Worm (Caenorhabditis elegans) whole organism, young adult: Measurements from ENCODE around the gene Y105C5B.15.
A peak's percentile ranks its signal among the peaks of the same experiment; 100 is the strongest.

Source experiments
- B0035.1 ChIP-seq: sonication (generic microtip); optimal IDR thresholded peaks from 2 replicates; lab custom pipeline; 2016; ENCODE audit warnings: missing genetic modification characterization, mild to moderate bottlenecking, missing compliant biosample characterization, missing genotype, missing genetic modification reagents
- B0336.3 ChIP-seq: fragments of 200-800 bp; sonication (Bioruptor generic); IDR thresholded peaks from 2 replicates; pipeline ENCODE4 v1.3.6; 2022; ENCODE audit warnings: missing genetic modification characterization, missing compliant biosample characterization
- C17E4.6 ChIP-seq: fragments of 200-800 bp; sonication (Bioruptor generic); IDR thresholded peaks from 2 replicates; pipeline ENCODE4 v1.3.6; 2022; ENCODE audit warnings: missing genetic modification reagents, missing genetic modification characterization, missing compliant biosample characterization
- F52B5.7 ChIP-seq: sonication (generic microtip); optimal IDR thresholded peaks from 2 replicates; lab custom pipeline; 2016; ENCODE audit warnings: mild to moderate bottlenecking, missing genetic modification characterization, missing compliant biosample characterization
- K11D2.4 ChIP-seq: fragments of 200-800 bp; sonication (Bioruptor generic); IDR thresholded peaks from 2 replicates; pipeline ENCODE4 v1.3.6; 2022; ENCODE audit warnings: missing genetic modification reagents, missing genetic modification characterization, missing compliant biosample characterization
- K12H6.12 ChIP-seq: fragments of 200-800 bp; sonication (Bioruptor generic); optimal IDR thresholded peaks from 2 replicates; lab custom pipeline; 2018; ENCODE audit warnings: mild to moderate bottlenecking, missing genetic modification characterization, missing compliant biosample characterization
- T07F8.4 ChIP-seq: sonication (generic microtip); optimal IDR thresholded peaks from 2 replicates; lab custom pipeline; 2016; ENCODE audit warnings: mild to moderate bottlenecking, missing genetic modification characterization, moderate library complexity, missing compliant biosample characterization
- T26A5.8 ChIP-seq: sonication (generic microtip); optimal IDR thresholded peaks from 2 replicates; lab custom pipeline; 2016; ENCODE audit warnings: missing genetic modification characterization, missing compliant biosample characterization
- Y56A3A.18 ChIP-seq: fragments of 200-800 bp; sonication (Bioruptor generic); IDR thresholded peaks from 2 replicates; pipeline ENCODE4 v1.3.6; 2022; ENCODE audit warnings: missing genetic modification reagents, missing genetic modification characterization, missing compliant biosample characterization
- aptf-3 ChIP-seq: fragments of 200-800 bp; sonication (Bioruptor generic); IDR thresholded peaks from 2 replicates; pipeline ENCODE4 v1.3.6; 2022; ENCODE audit warnings: missing genetic modification characterization, missing compliant biosample characterization
- attf-6 ChIP-seq: fragments of 200-800 bp; sonication (Bioruptor generic); IDR thresholded peaks from 2 replicates; pipeline ENCODE4 v1.3.6; 2022; ENCODE audit warnings: missing genetic modification reagents, missing genetic modification characterization, missing compliant biosample characterization
- bed-2 ChIP-seq: fragments of 200-800 bp; sonication (Bioruptor generic); IDR thresholded peaks from 2 replicates; pipeline ENCODE4 v1.3.6; 2022; ENCODE audit warnings: missing genetic modification reagents, missing genetic modification characterization, missing compliant biosample characterization
- cebp-2 ChIP-seq: fragments of 200-800 bp; sonication (Bioruptor generic); IDR thresholded peaks from 2 replicates; pipeline ENCODE4 v1.3.6; 2022; ENCODE audit warnings: missing genetic modification characterization, missing compliant biosample characterization
- ceh-27 ChIP-seq: fragments of 200-800 bp; sonication (Bioruptor generic); optimal IDR thresholded peaks from 2 replicates; lab custom pipeline; 2018; ENCODE audit warnings: mild to moderate bottlenecking, missing genetic modification characterization, moderate library complexity, missing compliant biosample characterization
- ceh-91 ChIP-seq: fragments of 200-800 bp; sonication (Bioruptor generic); IDR thresholded peaks from 2 replicates; pipeline ENCODE4 v1.3.6; 2022; ENCODE audit warnings: missing genetic modification reagents, missing genetic modification characterization, missing compliant biosample characterization
- die-1 ChIP-seq: sonication (generic microtip); optimal IDR thresholded peaks from 2 replicates; lab custom pipeline; 2016; ENCODE audit warnings: missing genotype, mild to moderate bottlenecking, missing genetic modification characterization, missing compliant biosample characterization
- dox-1 ChIP-seq: fragments of 200-800 bp; sonication (Bioruptor generic); IDR thresholded peaks from 2 replicates; pipeline ENCODE4 v1.3.6; 2022; ENCODE audit warnings: missing genetic modification reagents, missing genetic modification characterization, missing compliant biosample characterization
- gei-17 ChIP-seq: fragments of 200-800 bp; sonication (Bioruptor generic); optimal IDR thresholded peaks from 2 replicates; lab custom pipeline; 2018; ENCODE audit warnings: mild to moderate bottlenecking, missing genetic modification characterization, missing compliant biosample characterization
- hlh-12 ChIP-seq: sonication (generic microtip); optimal IDR thresholded peaks from 2 replicates; lab custom pipeline; 2016; ENCODE audit warnings: missing genetic modification characterization, missing compliant biosample characterization
- hmg-1.2 ChIP-seq: fragments of 200-800 bp; sonication (Bioruptor generic); IDR thresholded peaks from 2 replicates; pipeline ENCODE4 v1.3.6; 2022; ENCODE audit warnings: missing genetic modification reagents, missing genetic modification characterization, missing compliant biosample characterization
- hrde-1 ChIP-seq: sonication (generic microtip); optimal IDR thresholded peaks from 2 replicates; lab custom pipeline; 2016; ENCODE audit warnings: missing genetic modification characterization, mild to moderate bottlenecking, missing compliant biosample characterization, moderate library complexity, missing genotype, missing genetic modification reagents, borderline replicate concordance
- lin-26 ChIP-seq: fragments of 200-800 bp; sonication (Bioruptor generic); IDR thresholded peaks from 2 replicates; pipeline ENCODE4 v1.3.6; 2022; ENCODE audit warnings: missing genetic modification reagents, missing genetic modification characterization, missing compliant biosample characterization
- lir-1 ChIP-seq: fragments of 200-800 bp; sonication (Bioruptor generic); conservative IDR thresholded peaks from 2 replicates; pipeline ENCODE4 v1.3.6; 2022; ENCODE audit warnings: missing genetic modification reagents, missing genetic modification characterization, missing compliant biosample characterization
- lsl-1 ChIP-seq: fragments of 200-800 bp; sonication (Bioruptor generic); optimal IDR thresholded peaks from 2 replicates; lab custom pipeline; 2018; ENCODE audit warnings: mild to moderate bottlenecking, missing genetic modification characterization, moderate library complexity, missing compliant biosample characterization
- lsy-27 ChIP-seq: sonication (generic microtip); optimal IDR thresholded peaks from 2 replicates; lab custom pipeline; 2017; ENCODE audit warnings: missing genetic modification characterization, mild to moderate bottlenecking, missing compliant biosample characterization, antibody characterized with exemption, missing genotype, borderline replicate concordance; ENCODE audit not compliant: insufficient read depth
- madf-6 ChIP-seq: fragments of 200-800 bp; sonication (Bioruptor generic); IDR thresholded peaks from 2 replicates; pipeline ENCODE4 v1.3.6; 2022; ENCODE audit warnings: missing genetic modification reagents, missing genetic modification characterization, missing compliant biosample characterization
- madf-8 ChIP-seq: fragments of 200-800 bp; sonication (Bioruptor generic); conservative IDR thresholded peaks from 2 replicates; pipeline ENCODE4 v1.3.6; 2022; ENCODE audit warnings: missing genetic modification reagents, missing genetic modification characterization, missing compliant biosample characterization
- nfya-1 ChIP-seq: sonication (generic microtip); optimal IDR thresholded peaks from 2 replicates; lab custom pipeline; 2017; ENCODE audit warnings: antibody characterized with exemption, missing compliant biosample characterization, missing genetic modification characterization, borderline replicate concordance; ENCODE audit not compliant: insufficient read depth
- nhr-179 ChIP-seq: sonication (generic microtip); optimal IDR thresholded peaks from 2 replicates; lab custom pipeline; 2016; ENCODE audit warnings: mild to moderate bottlenecking, missing genetic modification characterization, missing compliant biosample characterization
- nhr-27 ChIP-seq: fragments of 200-800 bp; sonication (Bioruptor generic); optimal IDR thresholded peaks from 2 replicates; lab custom pipeline; 2018; ENCODE audit warnings: mild to moderate bottlenecking, missing genetic modification characterization, moderate library complexity, missing compliant biosample characterization
- pbrm-1 ChIP-seq: fragments of 200-800 bp; sonication (Bioruptor generic); IDR thresholded peaks from 2 replicates; pipeline ENCODE4 v1.3.6; 2022; ENCODE audit warnings: missing genetic modification reagents, missing genetic modification characterization, missing compliant biosample characterization
- pha-4 ChIP-seq: fragments of 150-350 bp; sonication (generic microtip); optimal IDR thresholded peaks from 2 replicates; lab custom pipeline; 2014; ENCODE audit warnings: missing biosample characterization, missing genetic modification reagents, missing genetic modification characterization
- rcor-1 ChIP-seq: fragments of 200-800 bp; sonication (Bioruptor generic); IDR thresholded peaks from 2 replicates; pipeline ENCODE4 v1.3.6; 2022; ENCODE audit warnings: missing genetic modification reagents, missing genetic modification characterization, missing compliant biosample characterization
- repo-1 ChIP-seq: sonication (generic microtip); optimal IDR thresholded peaks from 2 replicates; lab custom pipeline; 2017; ENCODE audit warnings: mild to moderate bottlenecking, missing genetic modification characterization, missing compliant biosample characterization
- rpc-1 ChIP-seq, 2 experiments: fragments of 150-350 bp in 1 of 2; sonication (generic microtip) in 1 of 2; optimal IDR thresholded peaks; 2 replicates each; lab custom pipeline; 2014 to 2018; ENCODE audit warnings: missing biosample characterization in 1 of 2, missing genetic modification characterization in 1 of 2, missing genetic modification reagents in 1 of 2, missing genotype in 1 of 2
- snpc-1.1 ChIP-seq: sonication (generic microtip); optimal IDR thresholded peaks from 2 replicates; lab custom pipeline; 2017; ENCODE audit warnings: missing genetic modification characterization, mild to moderate bottlenecking, missing compliant biosample characterization, antibody characterized with exemption, moderate library complexity, missing genotype, missing genetic modification reagents; ENCODE audit not compliant: insufficient read depth
- snpc-1.3 ChIP-seq: sonication (generic microtip); optimal IDR thresholded peaks from 2 replicates; lab custom pipeline; 2017; ENCODE audit warnings: missing genetic modification characterization, mild to moderate bottlenecking, missing compliant biosample characterization, antibody characterized with exemption, moderate library complexity, missing genotype, missing genetic modification reagents; ENCODE audit not compliant: insufficient read depth
- snpc-3.4 ChIP-seq: sonication (generic microtip); optimal IDR thresholded peaks from 2 replicates; lab custom pipeline; 2017; ENCODE audit warnings: missing genetic modification characterization, mild to moderate bottlenecking, missing compliant biosample characterization, antibody characterized with exemption, moderate library complexity, missing genotype, missing genetic modification reagents
- snpc-4 ChIP-seq, 5 experiments: fragments of 150-350 bp in 1 of 5; sonication (generic microtip) in 4 of 5; optimal IDR thresholded peaks; 2 replicates each; lab custom pipeline; 2014 to 2018; ENCODE audit warnings: missing genetic modification characterization in 5 of 5, missing biosample characterization in 3 of 5, antibody characterized with exemption in 2 of 5, mild to moderate bottlenecking in 2 of 5, missing compliant biosample characterization in 2 of 5, missing genotype in 2 of 5, moderate library complexity in 2 of 5, missing genetic modification reagents in 1 of 5
- tlf-1 ChIP-seq: fragments of 200-800 bp; sonication (Bioruptor generic); optimal IDR thresholded peaks from 2 replicates; lab custom pipeline; 2018; ENCODE audit warnings: mild to moderate bottlenecking, missing genetic modification characterization, missing compliant biosample characterization
- xnd-1 ChIP-seq: sonication (generic microtip); optimal IDR thresholded peaks from 2 replicates; lab custom pipeline; 2016; ENCODE audit warnings: missing genotype, missing genetic modification reagents, missing genetic modification characterization, missing compliant biosample characterization
- zfh-2 ChIP-seq: fragments of 200-800 bp; sonication (Bioruptor generic); conservative IDR thresholded peaks from 2 replicates; pipeline ENCODE4 v1.3.6; 2022; ENCODE audit warnings: missing genetic modification reagents, missing genetic modification characterization, missing compliant biosample characterization
- ztf-25 ChIP-seq: fragments of 200-800 bp; sonication (Bioruptor generic); IDR thresholded peaks from 2 replicates; pipeline ENCODE4 v1.3.6; 2022; ENCODE audit warnings: missing genetic modification reagents, missing genetic modification characterization, missing compliant biosample characterization
- ztf-26 ChIP-seq: sonication (generic microtip); optimal IDR thresholded peaks from 2 replicates; lab custom pipeline; 2017; ENCODE audit warnings: missing genetic modification characterization, missing compliant biosample characterization

Y105C5B.15 gene

DNA sequence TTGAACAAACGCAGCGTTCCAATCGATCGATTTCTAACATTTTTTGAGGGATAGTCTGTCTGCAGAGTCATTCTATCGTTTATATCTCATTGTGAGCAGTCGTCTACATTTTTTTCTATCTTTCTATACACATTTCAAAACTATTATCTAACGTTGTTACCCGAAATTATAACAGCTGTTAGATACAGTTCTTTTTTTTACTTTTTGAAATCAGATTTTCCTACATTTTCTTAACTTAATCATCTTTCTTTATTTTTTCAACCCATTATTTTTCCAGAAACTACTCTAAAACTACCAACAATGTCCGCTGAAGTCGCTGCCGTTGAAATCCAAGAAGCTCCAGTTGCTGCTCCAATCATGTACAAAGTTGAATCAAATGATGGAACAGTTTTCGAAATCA lies 5.2 kb upstream of the Y105C5B.15 start, which contains the start of gene skr-10:
TSS of gene skr-10 (plus strand) at position 301 of the 400 bp plus-strand sequence.
- no peak for TF ChIP-seq K12H6.12 (tag; lab: Kevin White, UChicago)
- TF ChIP-seq lin-26 (GFP tag; lab: Robert Waterston, UW) = no peak
- no peak for TF ChIP-seq B0035.1
- no peak for TF ChIP-seq snpc-3.4 (tag; lab: Kevin White, UChicago)
- TF ChIP-seq ceh-91 = no peak
- TF ChIP-seq snpc-1.1 (tag; lab: Kevin White, UChicago) = no peak
- TF ChIP-seq xnd-1 = no peak
- TF ChIP-seq F52B5.7 (tag; lab: Kevin White, UChicago) = no peak
- no peak for TF ChIP-seq B0336.3 (GFP tag; lab: Robert Waterston, UW)
- TF ChIP-seq dox-1 = no peak
- TF ChIP-seq Y56A3A.18 (GFP tag; lab: Robert Waterston, UW) = no peak
- no peak for TF ChIP-seq die-1 (tag; lab: Kevin White, UChicago)
- no peak for TF ChIP-seq ztf-25
- no peak for TF ChIP-seq gei-17
- TF ChIP-seq ztf-26 (tag; lab: Kevin White, UChicago) = no peak
- TF ChIP-seq ceh-27 = no peak
- no peak for TF ChIP-seq nhr-179 (tag; lab: Kevin White, UChicago)
- no peak for TF ChIP-seq T26A5.8 (tag; lab: Kevin White, UChicago)
- TF ChIP-seq lsy-27 (tag; lab: Kevin White, UChicago) = no peak

DNA sequence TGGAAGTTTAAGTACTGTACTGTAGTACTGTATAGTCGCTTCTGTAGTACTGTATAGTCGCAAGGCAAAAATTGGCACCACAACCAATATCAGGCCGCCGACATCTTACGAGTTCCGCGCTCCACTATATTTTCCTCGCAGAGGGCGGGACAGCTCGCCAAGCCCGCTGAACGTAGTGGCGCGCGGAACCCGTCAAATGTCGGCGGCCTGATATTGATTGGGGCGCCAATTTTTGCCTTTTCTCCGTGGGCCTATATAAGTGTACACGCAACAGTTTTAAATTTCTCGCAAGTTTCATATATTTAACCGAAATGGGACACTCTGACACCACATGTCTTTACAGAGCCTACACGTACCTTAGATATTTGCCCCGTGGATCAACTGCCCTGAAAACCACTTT lies 1.7 kb upstream of the Y105C5B.15 start:
- TF ChIP-seq attf-6 (GFP tag; lab: Robert Waterston, UW) = peak; percentile 91
- TF ChIP-seq rcor-1 (GFP tag; lab: Robert Waterston, UW) = peak; percentile 45; the same call in 1 of the 2 replicates
- peak; percentile 21; the same call in 1 of the 2 replicates for TF ChIP-seq madf-6
- no peak for TF ChIP-seq rpc-1 (optimal IDR thresholded peaks at IDR 0.05; lab: Kevin White, UChicago)
- TF ChIP-seq rpc-1 (tag; optimal IDR thresholded peaks at IDR 0.05; lab: Kevin White, UChicago) = no peak
- TF ChIP-seq K11D2.4 (GFP tag; lab: Robert Waterston, UW) = no peak
- no peak for TF ChIP-seq B0336.3 (GFP tag; lab: Robert Waterston, UW)
- TF ChIP-seq hmg-1.2 = peak; percentile 19; the same call in 1 of the 2 replicates
- TF ChIP-seq snpc-3.4 (tag; lab: Kevin White, UChicago) = peak; percentile 21
- 0 out of 2 replicates have a peak, but pooled peaks have one; percentile 29 for TF ChIP-seq pbrm-1
- no peak for TF ChIP-seq dox-1
- TF ChIP-seq repo-1 (tag; lab: Kevin White, UChicago) = no peak
- TF ChIP-seq nfya-1 (tag; lab: Kevin White, UChicago) = no peak
- TF ChIP-seq lir-1 = no peak
- no peak for TF ChIP-seq hrde-1
- TF ChIP-seq cebp-2 = no peak
- no peak for TF ChIP-seq bed-2
- TF ChIP-seq C17E4.6 (GFP tag; lab: Robert Waterston, UW) = no peak
- no peak for TF ChIP-seq hlh-12 (tag; lab: Kevin White, UChicago)
- no peak for TF ChIP-seq snpc-1.3 (tag; lab: Kevin White, UChicago)
- TF ChIP-seq snpc-1.1 (tag; lab: Kevin White, UChicago) = peak; percentile 54
- no peak for TF ChIP-seq nhr-27 (tag; lab: Kevin White, UChicago)
- no peak for TF ChIP-seq lsl-1 (GFP tag; lab: Kevin White, UChicago)
- no peak for TF ChIP-seq tlf-1 (GFP tag; lab: Kevin White, UChicago)
- no peak for TF ChIP-seq aptf-3 (GFP tag; lab: Robert Waterston, UW)
- TF ChIP-seq nhr-179 (tag; lab: Kevin White, UChicago) = no peak
- TF ChIP-seq snpc-4 (GFP tag; optimal IDR thresholded peaks at IDR 0.05; lab: Kevin White, UChicago) = peak; percentile 81
- peak; percentile 63 to 97 (median 83) for TF ChIP-seq snpc-4 (tag; optimal IDR thresholded peaks at IDR 0.05; lab: Kevin White, UChicago)
- TF ChIP-seq pha-4 (tag; lab: Kevin White, UChicago) = no peak
- TF ChIP-seq madf-8 (GFP tag; lab: Robert Waterston, UW) = no peak
- peak; percentile 45; the same call in 1 of the 2 replicates for TF ChIP-seq zfh-2 (GFP tag; lab: Robert Waterston, UW)
- no peak for TF ChIP-seq T07F8.4 (tag; lab: Kevin White, UChicago)
